Fruit fly (Drosophila melanogaster) whole organism, prepupa: ENCODE measurements around the gene Acsx1R.

Experiments
- Blimp-1 ChIP-seq: fragments of 200-800 bp; sonication (Bioruptor generic); optimal IDR thresholded peaks from 3 replicates; lab custom pipeline; 2017; ENCODE audit warnings: missing biosample characterization, missing genetic modification characterization, mild to moderate bottlenecking, moderate library complexity, missing genetic modification reagents
- CG10669 ChIP-seq: fragments of 200-800 bp; sonication (Bioruptor generic); optimal IDR thresholded peaks from 3 replicates; lab custom pipeline; 2018; ENCODE audit warnings: missing biosample characterization, mild to moderate bottlenecking, missing genetic modification characterization, moderate library complexity
- CG11762 ChIP-seq: fragments of 200-800 bp; sonication (Bioruptor generic); optimal IDR thresholded peaks from 3 replicates; lab custom pipeline; 2016; ENCODE audit warnings: missing biosample characterization, missing genetic modification characterization; ENCODE audit not compliant: insufficient read depth
- CG11902 ChIP-seq: fragments of 200-800 bp; sonication (Bioruptor generic); optimal IDR thresholded peaks from 3 replicates; lab custom pipeline; 2016; ENCODE audit warnings: missing biosample characterization, missing genetic modification characterization
- CG15336 ChIP-seq: fragments of 200-800 bp; sonication (Bioruptor generic); IDR thresholded peaks from 2 replicates; pipeline ENCODE4 v1.3.6; 2022; ENCODE audit warnings: missing biosample characterization, missing genetic modification characterization
- CG1621 ChIP-seq: fragments of 200-800 bp; sonication (Bioruptor generic); optimal IDR thresholded peaks from 3 replicates; lab custom pipeline; 2018; ENCODE audit warnings: missing biosample characterization, mild to moderate bottlenecking, missing genetic modification characterization
- CG16779 ChIP-seq: fragments of 200-800 bp; sonication (Bioruptor generic); optimal IDR thresholded peaks from 3 replicates; lab custom pipeline; 2017; ENCODE audit warnings: missing biosample characterization, mild to moderate bottlenecking, missing genetic modification characterization
- CG3032 ChIP-seq: fragments of 200-800 bp; optimal IDR thresholded peaks from 2 replicates; lab custom pipeline; 2019; ENCODE audit warnings: missing biosample characterization, mild to moderate bottlenecking, missing genetic modification characterization, moderate library complexity
- CG32006 ChIP-seq: fragments of 200-800 bp; sonication (Bioruptor generic); optimal IDR thresholded peaks from 3 replicates; lab custom pipeline; 2017; ENCODE audit warnings: missing biosample characterization, mild to moderate bottlenecking, missing genetic modification characterization
- CG34406 ChIP-seq: fragments of 200-800 bp; sonication (Bioruptor generic); optimal IDR thresholded peaks from 3 replicates; lab custom pipeline; 2016; ENCODE audit warnings: missing biosample characterization, missing genetic modification characterization
- CG6276 ChIP-seq: fragments of 200-800 bp; sonication (Bioruptor generic); optimal IDR thresholded peaks from 2 replicates; lab custom pipeline; 2017; ENCODE audit warnings: missing biosample characterization, mild to moderate bottlenecking, missing genetic modification characterization
- CG6792 ChIP-seq: fragments of 200-800 bp; sonication (Bioruptor generic); optimal IDR thresholded peaks from 3 replicates; lab custom pipeline; 2016; ENCODE audit warnings: missing biosample characterization, missing genetic modification characterization
- CG8119 ChIP-seq: fragments of 200-800 bp; sonication (Bioruptor generic); IDR thresholded peaks from 3 replicates; pipeline ENCODE4 v1.3.6; 2022; ENCODE audit warnings: missing biosample characterization, missing genetic modification characterization
- CG8632 ChIP-seq: fragments of 200-800 bp; sonication (Bioruptor generic); optimal IDR thresholded peaks from 3 replicates; lab custom pipeline; 2016; ENCODE audit warnings: missing biosample characterization, missing genetic modification characterization
- Eip75B ChIP-seq: fragments of 200-800 bp; sonication (Bioruptor generic); optimal IDR thresholded peaks from 3 replicates; lab custom pipeline; 2016; ENCODE audit warnings: missing biosample characterization, missing genetic modification characterization
- Eip93F ChIP-seq: fragments of 200-800 bp; sonication (Bioruptor generic); optimal IDR thresholded peaks from 2 replicates; lab custom pipeline; 2016; ENCODE audit warnings: missing biosample characterization, mild to moderate bottlenecking, missing genetic modification characterization
- Ets96B ChIP-seq: fragments of 200-800 bp; optimal IDR thresholded peaks from 2 replicates; lab custom pipeline; 2019; ENCODE audit warnings: missing biosample characterization, mild to moderate bottlenecking, missing genetic modification characterization, moderate library complexity
- Gug ChIP-seq: fragments of 200-800 bp; sonication (Bioruptor generic); IDR thresholded peaks from 2 replicates; pipeline ENCODE4 v1.3.6; 2022; ENCODE audit warnings: missing biosample characterization, missing genetic modification characterization
- Lpt ChIP-seq: fragments of 200-800 bp; sonication (Bioruptor generic); optimal IDR thresholded peaks from 3 replicates; lab custom pipeline; 2016; ENCODE audit warnings: missing biosample characterization, missing genetic modification characterization
- OdsH ChIP-seq: fragments of 200-800 bp; sonication (Bioruptor generic); optimal IDR thresholded peaks from 3 replicates; lab custom pipeline; 2016; ENCODE audit warnings: missing biosample characterization, missing genetic modification characterization
- Smox ChIP-seq: fragments of 200-800 bp; sonication (Bioruptor generic); optimal IDR thresholded peaks from 3 replicates; lab custom pipeline; 2016; ENCODE audit warnings: missing biosample characterization, missing genetic modification characterization
- Sox102F ChIP-seq: fragments of 200-800 bp; sonication (Bioruptor generic); optimal IDR thresholded peaks from 2 replicates; lab custom pipeline; 2016; ENCODE audit warnings: missing biosample characterization, mild to moderate bottlenecking, missing genetic modification characterization
- Sox14 ChIP-seq: fragments of 200-800 bp; sonication (Bioruptor generic); optimal IDR thresholded peaks from 3 replicates; lab custom pipeline; 2016; ENCODE audit warnings: missing biosample characterization, missing genetic modification characterization
- achi ChIP-seq: fragments of 200-800 bp; sonication (Bioruptor generic); optimal IDR thresholded peaks from 3 replicates; lab custom pipeline; 2016; ENCODE audit warnings: missing biosample characterization, missing genetic modification characterization
- dsx ChIP-seq: fragments of 200-800 bp; optimal IDR thresholded peaks from 3 replicates; lab custom pipeline; 2019; ENCODE audit warnings: missing biosample characterization, mild to moderate bottlenecking, missing genetic modification characterization, moderate library complexity; ENCODE audit not compliant: poor library complexity, severe bottlenecking
- fd59A ChIP-seq: fragments of 200-800 bp; sonication (Bioruptor generic); optimal IDR thresholded peaks from 2 replicates; lab custom pipeline; 2017; ENCODE audit warnings: missing biosample characterization, mild to moderate bottlenecking, missing genetic modification characterization, missing genetic modification reagents
- lz ChIP-seq: fragments of 200-800 bp; sonication (Bioruptor generic); optimal IDR thresholded peaks from 3 replicates; lab custom pipeline; 2016; ENCODE audit warnings: missing biosample characterization, missing genetic modification characterization
- net ChIP-seq: fragments of 200-800 bp; sonication (Bioruptor generic); optimal IDR thresholded peaks from 3 replicates; lab custom pipeline; 2016; ENCODE audit warnings: missing biosample characterization, missing genetic modification characterization
- pdm3 ChIP-seq: fragments of 200-800 bp; sonication (Bioruptor generic); optimal IDR thresholded peaks from 3 replicates; lab custom pipeline; 2016; ENCODE audit warnings: missing biosample characterization, missing genetic modification characterization
- vri ChIP-seq: fragments of 200-800 bp; sonication (Bioruptor generic); optimal IDR thresholded peaks from 3 replicates; lab custom pipeline; 2016; ENCODE audit warnings: missing biosample characterization, mild to moderate bottlenecking, missing genetic modification characterization

Acsx1R gene

dm6 chr3R:19730415-19730814, 46.7 kb downstream of the Acsx1R start, which contains the start of gene GluClalpha:
TSS of gene GluClalpha (plus strand) at chr3R:19730715.
- TF ChIP-seq achi (GFP tag; lab: Kevin White, UChicago): no peak

- TF ChIP-seq OdsH (GFP tag; lab: Kevin White, UChicago): no peak
- no peak for TF ChIP-seq net (GFP tag; lab: Kevin White, UChicago)
- TF ChIP-seq achi (GFP tag; lab: Kevin White, UChicago): no peak
- TF ChIP-seq CG8119 (GFP tag; lab: Robert Waterston, UW): no peak
- TF ChIP-seq CG10669 (GFP tag; lab: Kevin White, UChicago): no peak
- TF ChIP-seq Sox102F (GFP tag; lab: Kevin White, UChicago): no peak
- no peak for TF ChIP-seq CG1621
- TF ChIP-seq pdm3 (GFP tag; lab: Kevin White, UChicago): no peak
- no peak for TF ChIP-seq CG11902 (GFP tag; lab: Kevin White, UChicago)
- TF ChIP-seq CG3032: no peak
- TF ChIP-seq CG6276: no peak
- TF ChIP-seq Lpt (GFP tag; lab: Kevin White, UChicago): no peak
- no peak for TF ChIP-seq CG8632 (GFP tag; lab: Kevin White, UChicago)
- TF ChIP-seq CG11762: no peak
These were observed 49.3 kb downstream of the Acsx1R start for dm6 chr3R:19727806-19728205.

dm6 chr3R:19725584-19725983, 51.5 kb downstream of the Acsx1R start:
- no peak for TF ChIP-seq CG16779
- no peak for TF ChIP-seq CG34406 (GFP tag; lab: Kevin White, UChicago)
- no peak for TF ChIP-seq fd59A (GFP tag; lab: Kevin White, UChicago)
- no peak for TF ChIP-seq CG32006 (GFP tag; lab: Kevin White, UChicago)
- no peak for TF ChIP-seq Eip75B (GFP tag; lab: Kevin White, UChicago)
- TF ChIP-seq vri: no peak
- no peak for TF ChIP-seq Ets96B
- TF ChIP-seq Blimp-1 (GFP tag; lab: Kevin White, UChicago): no peak
- no peak for TF ChIP-seq CG6792
- no peak for TF ChIP-seq Sox14
- no peak for TF ChIP-seq dsx (GFP tag; lab: Kevin White, UChicago)
- no peak for TF ChIP-seq Eip93F
- no peak for TF ChIP-seq Smox (GFP tag; lab: Kevin White, UChicago)
- TF ChIP-seq CG3032: no peak
- no peak for TF ChIP-seq CG15336 (GFP tag; lab: Robert Waterston, UW)
- TF ChIP-seq lz (GFP tag; lab: Kevin White, UChicago): no peak
- TF ChIP-seq Lpt (GFP tag; lab: Kevin White, UChicago): no peak
- no peak for TF ChIP-seq Gug (GFP tag; lab: Robert Waterston, UW)
- no peak for TF ChIP-seq CG11762
